Worm (Caenorhabditis elegans) whole organism, late embryonic: ENCODE measurements around the gene F54E7.6.

Experiments used
- C08G9.2 ChIP-seq: sonication (generic microtip); optimal IDR thresholded peaks from 2 replicates; lab custom pipeline; 2016; ENCODE audit warnings: mild to moderate bottlenecking, missing genetic modification characterization, moderate library complexity, missing compliant biosample characterization
- K02D7.2 ChIP-seq: sonication (generic microtip); optimal IDR thresholded peaks from 2 replicates; lab custom pipeline; 2017; ENCODE audit warnings: mild to moderate bottlenecking, missing genetic modification characterization, missing compliant biosample characterization
- T23F11.4 ChIP-seq: fragments of 200-800 bp; sonication (Bioruptor generic); optimal IDR thresholded peaks from 2 replicates; lab custom pipeline; 2018; ENCODE audit warnings: mild to moderate bottlenecking, missing genetic modification characterization, missing compliant biosample characterization
- ama-1 ChIP-seq: fragments of 150-350 bp; optimal IDR thresholded peaks from 2 replicates; lab custom pipeline; 2014
- ceh-22 ChIP-seq: sonication (generic microtip); optimal IDR thresholded peaks from 2 replicates; lab custom pipeline; 2017; ENCODE audit warnings: missing biosample characterization, missing genetic modification characterization
- ceh-30 ChIP-seq: fragments of 150-350 bp; optimal IDR thresholded peaks from 2 replicates; lab custom pipeline; 2014; ENCODE audit warnings: missing biosample characterization, missing genetic modification characterization
- ceh-34 ChIP-seq: sonication (generic microtip); optimal IDR thresholded peaks from 2 replicates; lab custom pipeline; 2016; ENCODE audit warnings: mild to moderate bottlenecking, missing genetic modification characterization, missing compliant biosample characterization
- ceh-45 ChIP-seq: fragments of 200-800 bp; sonication (Bioruptor generic); IDR thresholded peaks from 2 replicates; pipeline ENCODE4 v1.3.6; 2022; ENCODE audit warnings: missing genetic modification reagents, missing genetic modification characterization, missing compliant biosample characterization
- ceh-48 ChIP-seq: sonication (generic microtip); optimal IDR thresholded peaks from 2 replicates; lab custom pipeline; 2016; ENCODE audit warnings: missing genetic modification characterization, inconsistent platforms, missing compliant biosample characterization
- ceh-6 ChIP-seq: fragments of 200-800 bp; sonication (Bioruptor generic); optimal IDR thresholded peaks from 2 replicates; lab custom pipeline; 2018; ENCODE audit warnings: mild to moderate bottlenecking, missing genetic modification characterization, missing compliant biosample characterization
- che-1 ChIP-seq: sonication (generic microtip); optimal IDR thresholded peaks from 2 replicates; lab custom pipeline; 2016; ENCODE audit warnings: mild to moderate bottlenecking, missing genetic modification characterization, missing compliant biosample characterization
- dve-1 ChIP-seq: sonication (generic microtip); optimal IDR thresholded peaks from 2 replicates; lab custom pipeline; 2017; ENCODE audit warnings: antibody characterized with exemption, mild to moderate bottlenecking, missing genetic modification characterization, missing compliant biosample characterization
- elt-4 ChIP-seq: sonication (generic microtip); optimal IDR thresholded peaks from 2 replicates; lab custom pipeline; 2016; ENCODE audit warnings: missing genetic modification characterization, missing compliant biosample characterization
- ets-4 ChIP-seq: sonication (generic microtip); optimal IDR thresholded peaks from 2 replicates; lab custom pipeline; 2016; ENCODE audit warnings: missing genetic modification characterization, missing compliant biosample characterization
- eyg-1 ChIP-seq: sonication (generic microtip); optimal IDR thresholded peaks from 2 replicates; lab custom pipeline; 2016; ENCODE audit warnings: missing genotype, missing genetic modification characterization, missing compliant biosample characterization
- gmeb-2 ChIP-seq: sonication (generic microtip); optimal IDR thresholded peaks from 2 replicates; lab custom pipeline; 2016; ENCODE audit warnings: missing genetic modification characterization, inconsistent platforms, missing compliant biosample characterization
- hlh-13 ChIP-seq: fragments of 200-800 bp; sonication (Bioruptor generic); optimal IDR thresholded peaks from 2 replicates; lab custom pipeline; 2018; ENCODE audit warnings: mild to moderate bottlenecking, missing genetic modification characterization, missing compliant biosample characterization
- hlh-15 ChIP-seq: sonication (generic microtip); optimal IDR thresholded peaks from 2 replicates; lab custom pipeline; 2016; ENCODE audit warnings: missing genetic modification characterization, missing compliant biosample characterization
- hlh-8 ChIP-seq: sonication (generic microtip); optimal IDR thresholded peaks from 2 replicates; lab custom pipeline; 2016; ENCODE audit warnings: missing genotype, missing genetic modification characterization, missing compliant biosample characterization
- lim-6 ChIP-seq: sonication (generic microtip); optimal IDR thresholded peaks from 2 replicates; lab custom pipeline; 2016; ENCODE audit warnings: missing genetic modification characterization, missing compliant biosample characterization
- lin-11 ChIP-seq: fragments of 200-800 bp; sonication (Bioruptor generic); optimal IDR thresholded peaks from 2 replicates; lab custom pipeline; 2018; ENCODE audit warnings: mild to moderate bottlenecking, missing genetic modification characterization, missing compliant biosample characterization
- madf-2 ChIP-seq: sonication (generic microtip); optimal IDR thresholded peaks from 2 replicates; lab custom pipeline; 2017; ENCODE audit warnings: missing genetic modification characterization, missing compliant biosample characterization
- mec-3 ChIP-seq: sonication (generic microtip); optimal IDR thresholded peaks from 2 replicates; lab custom pipeline; 2016; ENCODE audit warnings: borderline replicate concordance, missing genetic modification characterization, missing compliant biosample characterization
- nfya-1 ChIP-seq: sonication (generic microtip); optimal IDR thresholded peaks from 2 replicates; lab custom pipeline; 2017; ENCODE audit warnings: missing genetic modification characterization, mild to moderate bottlenecking, missing compliant biosample characterization, antibody characterized with exemption, moderate library complexity
- npax-4 ChIP-seq: sonication (generic microtip); optimal IDR thresholded peaks from 2 replicates; lab custom pipeline; 2016; ENCODE audit warnings: missing genetic modification characterization, missing compliant biosample characterization
- pag-3 ChIP-seq: sonication (generic microtip); optimal IDR thresholded peaks from 2 replicates; lab custom pipeline; 2016; ENCODE audit warnings: missing compliant biosample characterization, missing genetic modification characterization, borderline replicate concordance
- pqm-1 ChIP-seq: sonication (generic microtip); optimal IDR thresholded peaks from 2 replicates; lab custom pipeline; 2016; ENCODE audit warnings: missing genetic modification characterization, missing compliant biosample characterization
- pros-1 ChIP-seq: fragments of 150-350 bp; optimal IDR thresholded peaks from 2 replicates; lab custom pipeline; 2014; ENCODE audit warnings: missing biosample characterization, missing genetic modification reagents, missing genetic modification characterization
- sdc-2 ChIP-seq: sonication (generic microtip); optimal IDR thresholded peaks from 2 replicates; lab custom pipeline; 2016; ENCODE audit warnings: missing genotype, missing genetic modification characterization, missing compliant biosample characterization
- sox-2 ChIP-seq: fragments of 200-800 bp; sonication (Bioruptor generic); IDR thresholded peaks from 2 replicates; pipeline ENCODE4 v1.3.6; 2022; ENCODE audit warnings: missing genetic modification reagents, missing genetic modification characterization, missing compliant biosample characterization
- sox-4 ChIP-seq: sonication (generic microtip); optimal IDR thresholded peaks from 2 replicates; lab custom pipeline; 2017; ENCODE audit warnings: mild to moderate bottlenecking, missing genetic modification characterization, inconsistent platforms, missing compliant biosample characterization
- syd-9 ChIP-seq: sonication (generic microtip); optimal IDR thresholded peaks from 2 replicates; lab custom pipeline; 2016; ENCODE audit warnings: mild to moderate bottlenecking, missing genetic modification characterization, moderate library complexity, missing compliant biosample characterization
- tbx-2 ChIP-seq: sonication (generic microtip); optimal IDR thresholded peaks from 2 replicates; lab custom pipeline; 2016; ENCODE audit warnings: missing genetic modification characterization, missing compliant biosample characterization
- ttx-3 ChIP-seq: sonication (generic microtip); optimal IDR thresholded peaks from 2 replicates; lab custom pipeline; 2016; ENCODE audit warnings: missing genetic modification reagents, missing genetic modification characterization, missing compliant biosample characterization
- unc-42 ChIP-seq: sonication (generic microtip); optimal IDR thresholded peaks from 2 replicates; lab custom pipeline; 2016; ENCODE audit warnings: missing genotype, missing genetic modification characterization, missing compliant biosample characterization
- unc-55 ChIP-seq: sonication (generic microtip); optimal IDR thresholded peaks from 2 replicates; lab custom pipeline; 2017; ENCODE audit warnings: missing biosample characterization, missing genetic modification reagents, missing genetic modification characterization
- zip-5 ChIP-seq: sonication (generic microtip); optimal IDR thresholded peaks from 2 replicates; lab custom pipeline; 2016; ENCODE audit warnings: missing genetic modification characterization, missing compliant biosample characterization

Gene F54E7.6

DNA sequence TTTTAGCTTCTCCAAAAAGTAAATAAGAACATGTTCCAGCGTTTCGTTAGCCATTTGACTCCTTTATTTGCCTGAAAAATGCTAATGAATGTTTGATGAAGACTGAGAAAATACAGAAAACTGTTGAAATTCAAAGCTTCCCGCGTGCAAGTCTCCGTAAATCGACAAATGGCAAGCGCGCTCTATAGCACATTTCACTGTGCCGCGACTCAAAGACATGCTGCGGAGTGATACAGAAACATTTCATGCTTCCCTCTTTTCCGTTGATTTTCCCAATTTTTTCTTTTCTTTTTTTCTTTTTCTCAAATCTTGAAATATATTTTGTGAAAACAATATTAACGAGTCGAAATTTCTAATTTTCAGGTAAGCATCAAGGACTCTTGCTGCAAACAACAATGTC, 18.1 kb upstream of the F54E7.6 start, which contains the start of the genes ska-3 and rps-12 (continued):
- TF ChIP-seq pqm-1 (tag; lab: Kevin White, UChicago) (peak; percentile 34), ets-4 (tag; lab: Kevin White, UChicago) (peak; percentile 95), lim-6 (tag; lab: Kevin White, UChicago) (no peak), madf-2 (peak; percentile 56), hlh-13 (GFP tag; lab: Kevin White, UChicago) (no peak), ama-1 (lab: Kevin White, UChicago) (no peak), ceh-6 (no peak), lin-11 (tag; lab: Kevin White, UChicago) (no peak), syd-9 (peak; percentile 48), hlh-15 (tag; lab: Kevin White, UChicago) (no peak), gmeb-2 (tag; lab: Kevin White, UChicago) (no peak), hlh-8 (peak; percentile 43), pros-1 (tag; lab: Kevin White, UChicago) (peak; percentile 74), mec-3 (tag; lab: Kevin White, UChicago) (no peak), ceh-48 (peak; percentile 82), npax-4 (tag; lab: Kevin White, UChicago) (no peak)

DNA sequence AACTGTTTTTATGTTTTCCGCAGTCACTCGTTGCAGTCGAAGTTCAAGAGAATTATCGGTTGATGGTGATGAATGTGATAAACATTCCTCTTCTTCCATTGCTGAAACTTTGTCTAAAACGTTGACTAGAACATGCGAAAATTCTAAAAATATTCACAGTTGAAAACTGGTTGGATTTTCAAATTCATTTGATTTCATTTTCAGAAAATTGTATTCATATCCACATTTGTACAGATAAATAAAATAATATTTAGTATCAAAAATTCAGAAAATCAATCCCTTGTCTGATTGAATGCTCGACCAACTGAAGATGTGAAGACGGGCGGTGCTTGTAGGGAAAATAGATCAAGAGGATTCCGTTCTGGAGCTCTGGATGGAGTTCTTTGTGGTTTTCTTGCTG, 16.9 kb upstream of the F54E7.6 start, which contains the start of gene F54E7.9:
TSS of gene F54E7.9 (minus strand) at position 101 of the 400 bp plus-strand sequence.
- no peak for TF ChIP-seq pag-3 (tag; lab: Kevin White, UChicago)
- TF ChIP-seq madf-2 = no peak
- no peak for TF ChIP-seq C08G9.2 (tag; lab: Kevin White, UChicago)
- TF ChIP-seq sox-4 = no peak
- TF ChIP-seq dve-1 = no peak
- TF ChIP-seq zip-5 (tag; lab: Kevin White, UChicago) = no peak
- TF ChIP-seq sox-2 = no peak
- no peak for TF ChIP-seq ttx-3 (tag; lab: Kevin White, UChicago)
- TF ChIP-seq elt-4 (tag; lab: Kevin White, UChicago) = no peak
- no peak for TF ChIP-seq ceh-22 (tag; lab: Kevin White, UChicago)
- no peak for TF ChIP-seq ceh-30 (tag; lab: Kevin White, UChicago)
- TF ChIP-seq, all 69 proteins: peak for 0

DNA sequence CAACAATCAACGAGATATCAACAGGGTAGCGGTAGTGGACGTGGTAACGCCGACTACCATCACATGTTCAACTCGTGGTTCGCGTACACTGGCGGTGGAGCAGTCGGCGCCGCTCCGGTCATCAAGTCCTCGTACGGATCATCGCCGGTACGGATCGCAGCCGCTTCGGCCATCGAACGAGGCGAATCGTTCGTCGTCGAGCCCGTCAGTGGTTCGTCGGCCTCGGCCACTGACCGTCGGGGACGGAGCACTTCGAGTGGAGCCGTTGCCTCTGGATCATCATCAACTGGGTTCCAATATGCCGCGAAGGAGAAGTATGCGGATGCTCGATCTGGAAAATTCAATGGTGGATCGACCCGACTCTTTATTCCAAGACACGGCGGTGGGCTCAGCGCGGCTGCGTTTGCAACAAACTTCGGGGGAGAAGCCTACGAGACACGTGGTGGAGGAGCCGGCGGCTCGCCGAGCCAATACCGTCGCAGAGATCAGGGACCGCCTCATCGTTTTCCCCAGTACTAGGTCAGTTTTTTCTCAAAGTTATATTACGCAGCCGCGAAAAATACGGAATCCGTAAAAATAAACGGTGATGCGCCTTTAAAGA, 14.6 kb upstream of the F54E7.6 start:
- TF ChIP-seq ceh-45 (GFP tag; lab: Robert Waterston, UW) (no peak), mec-3 (tag; lab: Kevin White, UChicago) (peak; percentile 49)

DNA sequence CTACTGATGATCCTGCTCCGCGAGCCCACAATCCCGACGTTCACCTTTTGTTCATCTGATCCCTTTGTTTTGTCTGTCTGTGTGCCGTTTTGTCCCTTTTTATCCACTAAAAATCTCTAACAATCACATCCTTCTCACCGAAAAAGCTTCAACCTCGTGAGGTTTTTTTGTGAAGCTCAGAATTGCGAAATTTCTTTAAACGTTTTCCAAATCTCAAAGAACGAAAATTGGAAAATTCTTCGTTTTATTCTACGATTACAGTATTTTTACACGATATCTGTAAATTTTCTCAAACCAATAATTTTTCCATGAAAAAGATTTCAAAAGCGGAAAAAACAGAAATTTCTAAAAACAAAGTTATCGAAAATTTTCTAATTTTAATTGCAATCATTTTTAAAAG, 13.3 kb upstream of the F54E7.6 start:
- TF ChIP-seq ceh-34 (tag; lab: Kevin White, UChicago) (no peak), K02D7.2 (tag; lab: Kevin White, UChicago) (no peak), unc-55 (GFP tag; lab: Kevin White, UChicago) (no peak), hlh-8 (no peak), hlh-15 (tag; lab: Kevin White, UChicago) (no peak)

DNA sequence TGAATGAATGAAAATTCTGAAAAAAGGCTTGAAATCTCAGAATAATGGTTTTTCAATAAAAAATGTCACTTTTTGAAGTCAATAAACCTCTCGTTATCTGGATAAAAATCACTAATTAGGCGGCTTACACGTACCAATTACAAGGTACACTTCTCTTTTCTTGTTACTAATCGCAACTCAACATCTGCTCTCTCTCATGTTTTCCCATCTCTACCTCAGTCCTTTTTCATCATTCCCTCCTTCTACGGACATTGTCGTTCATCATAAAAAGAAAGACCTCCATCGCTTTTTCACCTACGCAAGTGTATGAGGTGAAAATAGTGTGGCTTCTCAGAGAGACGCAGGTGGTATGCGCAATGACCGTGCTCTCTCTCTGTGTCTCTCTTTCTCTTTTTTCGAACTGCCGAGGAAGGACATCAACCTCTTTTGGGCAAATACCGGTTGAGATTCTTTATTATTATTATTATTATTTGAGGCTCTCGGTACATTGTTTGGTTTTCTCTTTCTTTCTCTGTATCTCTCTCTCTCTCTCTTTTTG, 7.1 kb upstream of the F54E7.6 start:
- TF ChIP-seq nfya-1 (tag; lab: Kevin White, UChicago) (peak; percentile 30), tbx-2 (tag; lab: Kevin White, UChicago) (peak; percentile 54), eyg-1 (tag; lab: Kevin White, UChicago) (no peak), T23F11.4 (GFP tag; lab: Kevin White, UChicago) (no peak), hlh-8 (no peak), unc-55 (GFP tag; lab: Kevin White, UChicago) (peak; percentile 19), sdc-2 (tag; lab: Kevin White, UChicago) (no peak), che-1 (tag; lab: Kevin White, UChicago) (no peak), pros-1 (tag; lab: Kevin White, UChicago) (no peak), unc-42 (tag; lab: Kevin White, UChicago) (no peak), sox-2 (no peak), zip-5 (tag; lab: Kevin White, UChicago) (no peak)
